Fruit fly (Drosophila melanogaster) whole organism, embryonic: Measurements from ENCODE around the gene CG1910.

Source experiments
- Asciz ChIP-seq: fragments of 200-800 bp; sonication (Bioruptor generic); optimal IDR thresholded peaks from 2 replicates; lab custom pipeline; 2017; ENCODE audit warnings: missing biosample characterization, mild to moderate bottlenecking, missing genetic modification characterization, missing genetic modification reagents
- CG10147 ChIP-seq: fragments of 200-800 bp; sonication (Bioruptor generic); optimal IDR thresholded peaks from 2 replicates; lab custom pipeline; 2019; ENCODE audit warnings: missing biosample characterization, mild to moderate bottlenecking, missing genetic modification characterization, moderate library complexity
- CG10209 ChIP-seq: fragments of 200-800 bp; sonication (Bioruptor generic); optimal IDR thresholded peaks from 3 replicates; lab custom pipeline; 2017; ENCODE audit warnings: missing biosample characterization, mild to moderate bottlenecking, missing genetic modification characterization, missing genetic modification reagents
- CG10654 ChIP-seq: fragments of 200-800 bp; sonication (Bioruptor generic); optimal IDR thresholded peaks from 2 replicates; lab custom pipeline; 2016; ENCODE audit warnings: missing biosample characterization, missing genetic modification characterization
- CG10979 ChIP-seq: fragments of 200-800 bp; sonication (Bioruptor generic); optimal IDR thresholded peaks from 2 replicates; lab custom pipeline; 2018; ENCODE audit warnings: missing biosample characterization, mild to moderate bottlenecking, missing genetic modification characterization, moderate library complexity
- CG13624 ChIP-seq: fragments of 200-800 bp; sonication (Bioruptor generic); optimal IDR thresholded peaks from 2 replicates; lab custom pipeline; 2016; ENCODE audit warnings: missing biosample characterization, missing genetic modification characterization
- CG13775 ChIP-seq: fragments of 200-800 bp; sonication (Bioruptor generic); optimal IDR thresholded peaks from 3 replicates; lab custom pipeline; 2017; ENCODE audit warnings: missing biosample characterization, mild to moderate bottlenecking, missing genetic modification characterization
- CG14710 ChIP-seq: fragments of 200-800 bp; sonication (Bioruptor generic); optimal IDR thresholded peaks from 3 replicates; lab custom pipeline; 2019; ENCODE audit warnings: missing biosample characterization, mild to moderate bottlenecking, missing genetic modification characterization, moderate library complexity
- CG17802 ChIP-seq: fragments of 200-800 bp; sonication (Bioruptor generic); optimal IDR thresholded peaks from 2 replicates; lab custom pipeline; 2018; ENCODE audit warnings: missing biosample characterization, mild to moderate bottlenecking, missing genetic modification characterization, moderate library complexity
- CG17829 ChIP-seq: fragments of 200-800 bp; optimal IDR thresholded peaks from 2 replicates; lab custom pipeline; 2019; ENCODE audit warnings: missing biosample characterization, mild to moderate bottlenecking, missing genetic modification characterization, moderate library complexity
- CG18764 ChIP-seq: fragments of 200-800 bp; sonication (Bioruptor generic); optimal IDR thresholded peaks from 3 replicates; lab custom pipeline; 2016; ENCODE audit warnings: missing biosample characterization, missing genetic modification characterization
- CG3995 ChIP-seq: fragments of 200-800 bp; sonication (Bioruptor generic); optimal IDR thresholded peaks from 3 replicates; lab custom pipeline; 2016; ENCODE audit warnings: missing biosample characterization, missing genetic modification characterization
- CG6272 ChIP-seq: fragments of 200-800 bp; sonication (Bioruptor generic); IDR thresholded peaks from 2 replicates; pipeline ENCODE4 v1.3.6; 2022; ENCODE audit warnings: missing biosample characterization, missing genetic modification characterization
- CG6791 ChIP-seq: fragments of 200-800 bp; sonication (Bioruptor generic); IDR thresholded peaks from 3 replicates; pipeline ENCODE4 v1.3.6; 2022; ENCODE audit warnings: missing biosample characterization, missing genetic modification characterization; ENCODE audit not compliant: partially characterized antibody
- CG7357 ChIP-seq: fragments of 200-800 bp; sonication (Bioruptor generic); IDR thresholded peaks from 3 replicates; pipeline ENCODE4 v1.3.6; 2022; ENCODE audit warnings: missing biosample characterization, missing genetic modification characterization
- CG8765 ChIP-seq: fragments of 200-800 bp; sonication (Bioruptor generic); IDR thresholded peaks from 2 replicates; pipeline ENCODE4 v1.3.6; 2022; ENCODE audit warnings: missing biosample characterization, missing genetic modification characterization
- Camta ChIP-seq: fragments of 200-800 bp; sonication (Bioruptor generic); optimal IDR thresholded peaks from 2 replicates; lab custom pipeline; 2016; ENCODE audit warnings: missing biosample characterization, missing genetic modification characterization
- D19B ChIP-seq: fragments of 200-800 bp; sonication (Bioruptor generic); optimal IDR thresholded peaks from 2 replicates; lab custom pipeline; 2017; ENCODE audit warnings: missing biosample characterization, mild to moderate bottlenecking, missing genetic modification characterization
- Dbx ChIP-seq: fragments of 200-800 bp; sonication (Bioruptor generic); IDR thresholded peaks from 3 replicates; pipeline ENCODE4 v1.3.6; 2022; ENCODE audit warnings: missing biosample characterization, missing genetic modification characterization
- HLH4C ChIP-seq: fragments of 200-800 bp; sonication (Bioruptor generic); IDR thresholded peaks from 3 replicates; pipeline ENCODE4 v1.3.6; 2022; ENCODE audit warnings: missing biosample characterization, missing genetic modification characterization; ENCODE audit not compliant: partially characterized antibody
- HmgZ ChIP-seq: fragments of 200-800 bp; sonication (Bioruptor generic); optimal IDR thresholded peaks from 2 replicates; lab custom pipeline; 2018; ENCODE audit warnings: missing biosample characterization, mild to moderate bottlenecking, missing genetic modification characterization
- Hmx ChIP-seq: fragments of 200-800 bp; sonication (Bioruptor generic); optimal IDR thresholded peaks from 2 replicates; lab custom pipeline; 2016; ENCODE audit warnings: missing biosample characterization, missing genetic modification characterization
- MBD-R2 ChIP-seq: fragments of 200-800 bp; sonication (Bioruptor generic); IDR thresholded peaks from 2 replicates; pipeline ENCODE4 v1.3.6; 2022; ENCODE audit warnings: missing biosample characterization, missing genetic modification characterization
- NC2β ChIP-seq: fragments of 200-800 bp; sonication (Bioruptor generic); optimal IDR thresholded peaks from 2 replicates; lab custom pipeline; 2016; ENCODE audit warnings: missing biosample characterization, missing genetic modification characterization
- Ssrp ChIP-seq: fragments of 200-800 bp; sonication (Bioruptor generic); optimal IDR thresholded peaks from 2 replicates; lab custom pipeline; 2018; ENCODE audit warnings: missing biosample characterization, mild to moderate bottlenecking, missing genetic modification characterization, moderate library complexity
- Stat92E ChIP-seq, 3 experiments: fragments of >200 bp in 2 of 3; fragments of 200-800 bp in 1 of 3; sonication (Bioruptor generic) in 1 of 3; optimal IDR thresholded peaks; 2 replicates each; lab custom pipeline; 2017 to 2019; ENCODE audit warnings: missing biosample characterization in 3 of 3, missing genetic modification characterization in 3 of 3, mild to moderate bottlenecking in 1 of 3, moderate library complexity in 1 of 3
- TFAM ChIP-seq: fragments of 200-800 bp; sonication (Bioruptor generic); optimal IDR thresholded peaks from 2 replicates; lab custom pipeline; 2017; ENCODE audit warnings: missing biosample characterization, missing genetic modification characterization, inconsistent platforms
- Xbp1 ChIP-seq: fragments of 200-800 bp; sonication (Bioruptor generic); optimal IDR thresholded peaks from 3 replicates; lab custom pipeline; 2016; ENCODE audit warnings: missing biosample characterization, mild to moderate bottlenecking, missing genetic modification characterization
- YL-1 ChIP-seq: fragments of 200-800 bp; sonication (Bioruptor generic); optimal IDR thresholded peaks from 3 replicates; lab custom pipeline; 2017; ENCODE audit warnings: missing biosample characterization, mild to moderate bottlenecking, missing genetic modification characterization
- ase ChIP-seq: fragments of 200-800 bp; sonication (Bioruptor generic); IDR thresholded peaks from 3 replicates; pipeline ENCODE4 v1.3.6; 2022; ENCODE audit warnings: missing biosample characterization, missing genetic modification characterization
- ato ChIP-seq: fragments of 200-800 bp; sonication (Bioruptor generic); IDR thresholded peaks from 2 replicates; pipeline ENCODE4 v1.3.6; 2022; ENCODE audit warnings: missing biosample characterization, missing genetic modification characterization; ENCODE audit not compliant: partially characterized antibody
- croc ChIP-seq: fragments of 200-800 bp; sonication (Bioruptor generic); conservative IDR thresholded peaks from 3 replicates; pipeline ENCODE4 v1.3.6; 2022; ENCODE audit warnings: missing biosample characterization, missing genetic modification characterization
- disco-r ChIP-seq: fragments of 200-800 bp; sonication (Bioruptor generic); optimal IDR thresholded peaks from 2 replicates; lab custom pipeline; 2016; ENCODE audit warnings: missing biosample characterization, missing genetic modification characterization
- dmrt11E ChIP-seq: fragments of 200-800 bp; sonication (Bioruptor generic); optimal IDR thresholded peaks from 3 replicates; lab custom pipeline; 2018; ENCODE audit warnings: missing biosample characterization, mild to moderate bottlenecking, missing genetic modification characterization, moderate library complexity
- dpn ChIP-seq, 2 experiments: fragments of 200-800 bp; sonication (Bioruptor generic); optimal IDR thresholded peaks; 3 replicates each; lab custom pipeline; 2016; ENCODE audit warnings: missing biosample characterization in 2 of 2, missing genetic modification characterization in 2 of 2
- emc ChIP-seq: fragments of 200-800 bp; sonication (Bioruptor generic); optimal IDR thresholded peaks from 2 replicates; lab custom pipeline; 2016; ENCODE audit warnings: missing biosample characterization, missing genetic modification characterization
- ewg ChIP-seq: fragments of 200-800 bp; sonication (Bioruptor generic); optimal IDR thresholded peaks from 3 replicates; lab custom pipeline; 2017; ENCODE audit warnings: mild to moderate bottlenecking, missing biosample characterization, missing genetic modification reagents, missing genetic modification characterization
- ftz-f1 ChIP-seq: fragments of 200-800 bp; sonication (Bioruptor generic); optimal IDR thresholded peaks from 2 replicates; lab custom pipeline; 2016; ENCODE audit warnings: missing biosample characterization, missing genetic modification characterization
- gce ChIP-seq: fragments of 200-800 bp; sonication (Bioruptor generic); IDR thresholded peaks from 3 replicates; pipeline ENCODE4 v1.3.6; 2022; ENCODE audit warnings: missing biosample characterization, missing genetic modification characterization
- gem ChIP-seq: fragments of 200-800 bp; sonication (Bioruptor generic); optimal IDR thresholded peaks from 2 replicates; lab custom pipeline; 2019; ENCODE audit warnings: missing biosample characterization, mild to moderate bottlenecking, missing genetic modification characterization, moderate library complexity
- lilli ChIP-seq: fragments of 200-800 bp; sonication (Bioruptor generic); optimal IDR thresholded peaks from 3 replicates; lab custom pipeline; 2016; ENCODE audit warnings: missing biosample characterization, missing genetic modification characterization
- lmd ChIP-seq: fragments of 200-800 bp; sonication (Bioruptor generic); IDR thresholded peaks from 2 replicates; pipeline ENCODE4 v1.3.6; 2022; ENCODE audit warnings: missing biosample characterization, missing genetic modification characterization
- nau ChIP-seq: fragments of 200-800 bp; sonication (Bioruptor generic); optimal IDR thresholded peaks from 3 replicates; lab custom pipeline; 2017; ENCODE audit warnings: missing biosample characterization, mild to moderate bottlenecking, missing genetic modification characterization, missing genetic modification reagents
- oc ChIP-seq: fragments of 200-800 bp; sonication (Bioruptor generic); optimal IDR thresholded peaks from 2 replicates; lab custom pipeline; 2018; ENCODE audit warnings: missing biosample characterization, mild to moderate bottlenecking, missing genetic modification characterization, moderate library complexity
- otp ChIP-seq: fragments of 200-800 bp; sonication (Bioruptor generic); IDR thresholded peaks from 3 replicates; pipeline ENCODE4, ENCODE4 v1.3.6; 2022; ENCODE audit warnings: missing biosample characterization, missing genetic modification characterization
- pita ChIP-seq: fragments of 200-800 bp; sonication (Bioruptor generic); optimal IDR thresholded peaks from 2 replicates; lab custom pipeline; 2017; ENCODE audit warnings: missing biosample characterization, mild to moderate bottlenecking, missing genetic modification characterization
- pzg ChIP-seq: fragments of 200-800 bp; sonication (Bioruptor generic); optimal IDR thresholded peaks from 3 replicates; lab custom pipeline; 2018; ENCODE audit warnings: missing biosample characterization, mild to moderate bottlenecking, missing genetic modification characterization, moderate library complexity
- slp2 ChIP-seq: fragments of 200-800 bp; sonication (Bioruptor generic); optimal IDR thresholded peaks from 2 replicates; lab custom pipeline; 2016; ENCODE audit warnings: missing biosample characterization, missing genetic modification characterization
- tap ChIP-seq: fragments of 200-800 bp; optimal IDR thresholded peaks from 3 replicates; lab custom pipeline; 2019; ENCODE audit warnings: missing biosample characterization, mild to moderate bottlenecking, missing genetic modification characterization, moderate library complexity
- tup ChIP-seq: fragments of 200-800 bp; sonication (Bioruptor generic); optimal IDR thresholded peaks from 2 replicates; lab custom pipeline; 2016; ENCODE audit warnings: missing biosample characterization, mild to moderate bottlenecking, missing genetic modification characterization, moderate library complexity
- wek ChIP-seq: fragments of 200-800 bp; sonication (Bioruptor generic); optimal IDR thresholded peaks from 3 replicates; lab custom pipeline; 2018; ENCODE audit warnings: missing biosample characterization, mild to moderate bottlenecking, missing genetic modification characterization, moderate library complexity

Gene CG1910

dm6 chr3R:31793664-31794417, 46.4 kb downstream of the CG1910 start, which contains the start of the genes Mccc1 and Acf (continued):
- TF ChIP-seq croc (GFP tag; lab: Robert Waterston, UW), result no peak
- TF ChIP-seq MBD-R2, result peak; percentile 35; the same call in 1 of the 2 replicates
- TF ChIP-seq gce (GFP tag; lab: Robert Waterston, UW), result no peak
- TF ChIP-seq lmd (GFP tag; lab: Robert Waterston, UW), result no peak
- peak; percentile 76 for TF ChIP-seq HLH4C
- TF ChIP-seq CG10209, result no peak
- peak; percentile 41; the same call in 1 of the 2 replicates for TF ChIP-seq ato
- TF ChIP-seq NC2β, result peak; percentile 55
- no peak for TF ChIP-seq oc
- TF ChIP-seq otp, result no peak
- TF ChIP-seq CG17802 (tag; lab: Kevin White, UChicago), result no peak
- no peak for TF ChIP-seq wek (GFP tag; lab: Kevin White, UChicago)
- no peak for TF ChIP-seq dmrt11E
- TF ChIP-seq CG13775 (GFP tag; lab: Kevin White, UChicago), result peak; percentile 27
- TF ChIP-seq tap (tag; lab: Kevin White, UChicago), result no peak
- TF ChIP-seq CG7357, result no peak
- TF ChIP-seq pzg (GFP tag; lab: Kevin White, UChicago), result peak; percentile 79
- TF ChIP-seq emc (GFP tag; lab: Kevin White, UChicago), result no peak
- no peak for TF ChIP-seq Camta (GFP tag; lab: Kevin White, UChicago)
- peak; percentile 37 for TF ChIP-seq CG3995
- peak; percentile 4 for TF ChIP-seq ftz-f1
- TF ChIP-seq nau (GFP tag; lab: Kevin White, UChicago), result no peak
- TF ChIP-seq CG6791 (GFP tag; lab: Robert Waterston, UW), result peak; percentile 68; the same call in 2 of the 3 replicates
- no peak for TF ChIP-seq slp2
- peak; percentile 44 for TF ChIP-seq ewg (GFP tag; lab: Kevin White, UChicago)
- peak; percentile 59 for TF ChIP-seq CG17829 (tag; lab: Kevin White, UChicago)
- TF ChIP-seq Ssrp (tag; lab: Kevin White, UChicago), result no peak
- peak; percentile 10 for TF ChIP-seq CG13624
- TF ChIP-seq D19B (GFP tag; lab: Kevin White, UChicago), result no peak
- TF ChIP-seq Stat92E (GFP tag; optimal IDR thresholded peaks at IDR 0.05; lab: Kevin White, UChicago), result no peak
- TF ChIP-seq CG10979 (tag; lab: Kevin White, UChicago), result peak; percentile 7
- TF ChIP-seq CG6272 (GFP tag; lab: Robert Waterston, UW), result no peak
- TF ChIP-seq CG18764 (GFP tag; lab: Kevin White, UChicago), result no peak
- TF ChIP-seq YL-1 (GFP tag; lab: Kevin White, UChicago), result peak; percentile 50
- TF ChIP-seq gem (tag; lab: Kevin White, UChicago), result no peak
- peak; percentile 47 for TF ChIP-seq HmgZ (tag; lab: Kevin White, UChicago)

DNA sequence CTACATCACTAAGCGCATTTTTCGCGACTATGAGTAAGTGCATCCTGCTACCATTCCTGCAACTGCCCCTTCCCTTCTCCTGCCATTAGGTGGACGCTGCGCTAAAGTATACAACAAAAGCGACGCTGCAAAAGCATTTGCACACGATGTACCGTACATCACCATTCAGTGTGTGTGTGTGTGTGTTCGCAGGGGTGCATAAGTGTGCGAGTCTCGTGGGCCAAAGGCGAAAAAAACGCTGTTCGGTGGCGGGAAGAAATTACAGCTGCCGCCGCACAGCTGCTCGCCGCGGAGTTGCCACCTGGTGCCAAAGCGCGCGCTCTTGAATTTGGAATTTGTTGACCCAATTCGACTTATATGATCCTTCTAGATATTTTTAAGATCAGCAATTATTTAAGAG, 47.0 kb downstream of the CG1910 start:
- TF ChIP-seq CG14710 (tag; lab: Kevin White, UChicago) (no peak), ase (GFP tag; lab: Robert Waterston, UW) (0 out of 3 replicates have a peak, but pooled peaks have one; percentile 42), Asciz (GFP tag; lab: Kevin White, UChicago) (no peak), TFAM (GFP tag; lab: Kevin White, UChicago) (no peak), gem (tag; lab: Kevin White, UChicago) (no peak), tup (no peak), disco-r (GFP tag; lab: Kevin White, UChicago) (no peak), Hmx (GFP tag; lab: Kevin White, UChicago) (no peak), dpn (GFP tag; optimal IDR thresholded peaks at IDR 0.05; lab: Kevin White, UChicago) (no peak), pita (GFP tag; lab: Kevin White, UChicago) (no peak), CG8765 (GFP tag; lab: Robert Waterston, UW) (no peak), Dbx (GFP tag; lab: Robert Waterston, UW) (0 out of 3 replicates have a peak, but pooled peaks have one; percentile 17), CG10147 (no peak), lilli (GFP tag; lab: Kevin White, UChicago) (no peak), Xbp1 (GFP tag; lab: Kevin White, UChicago) (no peak), CG10654 (GFP tag; lab: Kevin White, UChicago) (no peak)
